Fruit fly (Drosophila melanogaster) whole organism, embryonic: ENCODE data around the gene CG44044.

Source experiments
- BEAF-32 ChIP-seq: fragments of 200-800 bp; sonication (Bioruptor generic); optimal IDR thresholded peaks from 3 replicates; lab custom pipeline; 2017; ENCODE audit warnings: missing biosample characterization, missing genetic modification characterization, mild to moderate bottlenecking, moderate library complexity, missing genetic modification reagents
- CG10431 ChIP-seq: fragments of 200-800 bp; sonication (Bioruptor generic); optimal IDR thresholded peaks from 3 replicates; lab custom pipeline; 2018; ENCODE audit warnings: missing biosample characterization, mild to moderate bottlenecking, missing genetic modification characterization
- CG10654 ChIP-seq: fragments of 200-800 bp; sonication (Bioruptor generic); optimal IDR thresholded peaks from 2 replicates; lab custom pipeline; 2016; ENCODE audit warnings: missing biosample characterization, missing genetic modification characterization
- CG14441 ChIP-seq: fragments of 200-800 bp; sonication (Bioruptor generic); IDR thresholded peaks from 2 replicates; pipeline ENCODE4 v1.3.6; 2022; ENCODE audit warnings: missing biosample characterization, missing genetic modification characterization
- CG14860 ChIP-seq: fragments of 200-800 bp; sonication (Bioruptor generic); IDR thresholded peaks from 3 replicates; pipeline ENCODE4 v1.3.6; 2022; ENCODE audit warnings: missing biosample characterization, missing genetic modification characterization; ENCODE audit not compliant: partially characterized antibody
- CG1602 ChIP-seq: fragments of 200-800 bp; sonication (Bioruptor generic); optimal IDR thresholded peaks from 3 replicates; lab custom pipeline; 2016; ENCODE audit warnings: missing biosample characterization, missing genetic modification characterization
- CG1647 ChIP-seq: fragments of 200-800 bp; sonication (Bioruptor generic); optimal IDR thresholded peaks from 3 replicates; lab custom pipeline; 2016; ENCODE audit warnings: missing biosample characterization, missing genetic modification characterization
- CG16813 ChIP-seq: fragments of 200-800 bp; sonication (Bioruptor generic); IDR thresholded peaks from 3 replicates; pipeline ENCODE4 v1.3.6; 2022; ENCODE audit warnings: missing biosample characterization, missing genetic modification characterization; ENCODE audit not compliant: partially characterized antibody
- CG17186 ChIP-seq: fragments of 200-800 bp; sonication (Bioruptor generic); optimal IDR thresholded peaks from 3 replicates; lab custom pipeline; 2017; ENCODE audit warnings: missing biosample characterization, missing genetic modification reagents, missing genetic modification characterization
- CG17328 ChIP-seq: fragments of 200-800 bp; sonication (Bioruptor generic); IDR thresholded peaks from 2 replicates; pipeline ENCODE4 v1.3.6; 2022; ENCODE audit warnings: missing biosample characterization, missing genetic modification characterization
- CG17359 ChIP-seq: fragments of 200-800 bp; sonication (Bioruptor generic); optimal IDR thresholded peaks from 3 replicates; lab custom pipeline; 2018; ENCODE audit warnings: missing biosample characterization, mild to moderate bottlenecking, missing genetic modification characterization, moderate library complexity
- CG17829 ChIP-seq: fragments of 200-800 bp; optimal IDR thresholded peaks from 2 replicates; lab custom pipeline; 2019; ENCODE audit warnings: missing biosample characterization, mild to moderate bottlenecking, missing genetic modification characterization, moderate library complexity
- CG2678 ChIP-seq: fragments of 200-800 bp; sonication (Bioruptor generic); optimal IDR thresholded peaks from 3 replicates; lab custom pipeline; 2019; ENCODE audit warnings: missing biosample characterization, mild to moderate bottlenecking, missing genetic modification characterization, moderate library complexity
- CG42726 ChIP-seq: fragments of 200-800 bp; sonication (Bioruptor generic); IDR thresholded peaks from 2 replicates; pipeline ENCODE4 v1.3.6; 2022; ENCODE audit warnings: missing biosample characterization, missing genetic modification characterization; ENCODE audit not compliant: partially characterized antibody
- CG6791 ChIP-seq: fragments of 200-800 bp; sonication (Bioruptor generic); IDR thresholded peaks from 3 replicates; pipeline ENCODE4 v1.3.6; 2022; ENCODE audit warnings: missing biosample characterization, missing genetic modification characterization; ENCODE audit not compliant: partially characterized antibody
- CG7987 ChIP-seq: fragments of 200-800 bp; sonication (Bioruptor generic); optimal IDR thresholded peaks from 2 replicates; lab custom pipeline; 2018; ENCODE audit warnings: missing biosample characterization, mild to moderate bottlenecking, missing genetic modification characterization, moderate library complexity
- CG9876 ChIP-seq: fragments of 200-800 bp; sonication (Bioruptor generic); optimal IDR thresholded peaks from 2 replicates; lab custom pipeline; 2016; ENCODE audit warnings: missing biosample characterization, missing genetic modification characterization
- CHES-1-like ChIP-seq: fragments of 200-800 bp; sonication (Bioruptor generic); optimal IDR thresholded peaks from 2 replicates; lab custom pipeline; 2016; ENCODE audit warnings: missing biosample characterization, missing genetic modification characterization
- CTCF ChIP-seq: fragments of 200-800 bp; sonication (Bioruptor generic); optimal IDR thresholded peaks from 2 replicates; lab custom pipeline; 2017; ENCODE audit warnings: missing biosample characterization, mild to moderate bottlenecking, missing genetic modification characterization, moderate library complexity
- CkIIα-i1 ChIP-seq: fragments of 200-800 bp; sonication (Bioruptor generic); IDR thresholded peaks from 2 replicates; pipeline ENCODE4 v1.3.6; 2022; ENCODE audit warnings: missing biosample characterization, missing genetic modification characterization
- Dip3 ChIP-seq: fragments of 200-800 bp; sonication (Bioruptor generic); optimal IDR thresholded peaks from 3 replicates; lab custom pipeline; 2016; ENCODE audit warnings: missing biosample characterization, missing genetic modification characterization
- Doc3 ChIP-seq: fragments of 200-800 bp; sonication (Bioruptor generic); IDR thresholded peaks from 3 replicates; pipeline ENCODE4 v1.3.6; 2022; ENCODE audit warnings: missing biosample characterization, missing genetic modification characterization; ENCODE audit not compliant: partially characterized antibody
- Dp ChIP-seq: fragments of 200-800 bp; sonication (Bioruptor generic); optimal IDR thresholded peaks from 2 replicates; lab custom pipeline; 2018; ENCODE audit warnings: missing biosample characterization, mild to moderate bottlenecking, missing genetic modification characterization, moderate library complexity
- E2f2 ChIP-seq: fragments of 200-800 bp; sonication (Bioruptor generic); IDR thresholded peaks from 2 replicates; pipeline ENCODE4 v1.3.6; 2022; ENCODE audit warnings: missing biosample characterization, missing genetic modification characterization
- Ets97D ChIP-seq: fragments of 200-800 bp; sonication (Bioruptor generic); optimal IDR thresholded peaks from 3 replicates; lab custom pipeline; 2016; ENCODE audit warnings: missing biosample characterization, missing genetic modification characterization
- HmgD ChIP-seq: fragments of 200-800 bp; sonication (Bioruptor generic); optimal IDR thresholded peaks from 3 replicates; lab custom pipeline; 2016; ENCODE audit warnings: missing biosample characterization, missing genetic modification characterization
- HmgZ ChIP-seq: fragments of 200-800 bp; sonication (Bioruptor generic); optimal IDR thresholded peaks from 2 replicates; lab custom pipeline; 2018; ENCODE audit warnings: missing biosample characterization, mild to moderate bottlenecking, missing genetic modification characterization
- Hr78 ChIP-seq, 2 experiments: fragments of 200-800 bp in 1 of 2; fragments of >200 bp in 1 of 2; sonication (Bioruptor generic) in 1 of 2; optimal IDR thresholded peaks; 2 replicates each; lab custom pipeline; 2017 to 2019; ENCODE audit warnings: missing biosample characterization in 2 of 2, missing genetic modification characterization in 2 of 2, mild to moderate bottlenecking in 1 of 2, moderate library complexity in 1 of 2
- Lhr ChIP-seq: fragments of 200-800 bp; sonication (Bioruptor generic); optimal IDR thresholded peaks from 3 replicates; lab custom pipeline; 2017; ENCODE audit warnings: mild to moderate bottlenecking, missing biosample characterization, missing genetic modification reagents, missing genetic modification characterization
- Mad ChIP-seq: fragments of 200-800 bp; sonication (Bioruptor generic); optimal IDR thresholded peaks from 2 replicates; lab custom pipeline; 2016; ENCODE audit warnings: missing biosample characterization, missing genetic modification characterization
- Myb ChIP-seq: fragments of 200-800 bp; sonication (Bioruptor generic); optimal IDR thresholded peaks from 2 replicates; lab custom pipeline; 2016; ENCODE audit warnings: missing biosample characterization, missing genetic modification characterization
- Oli ChIP-seq: fragments of 200-800 bp; sonication (Bioruptor generic); optimal IDR thresholded peaks from 2 replicates; lab custom pipeline; 2018; ENCODE audit warnings: missing biosample characterization, mild to moderate bottlenecking, missing genetic modification characterization, moderate library complexity
- Sry-δ ChIP-seq: fragments of 200-800 bp; sonication (Bioruptor generic); optimal IDR thresholded peaks from 2 replicates; lab custom pipeline; 2016; ENCODE audit warnings: missing biosample characterization, missing genetic modification characterization
- Xbp1 ChIP-seq: fragments of 200-800 bp; sonication (Bioruptor generic); optimal IDR thresholded peaks from 3 replicates; lab custom pipeline; 2016; ENCODE audit warnings: missing biosample characterization, mild to moderate bottlenecking, missing genetic modification characterization
- bbx ChIP-seq: fragments of 200-800 bp; sonication (Bioruptor generic); IDR thresholded peaks from 2 replicates; pipeline ENCODE4 v1.3.6; 2022; ENCODE audit warnings: missing biosample characterization, missing genetic modification characterization; ENCODE audit not compliant: partially characterized antibody
- chinmo ChIP-seq: fragments of 200-800 bp; sonication (Bioruptor generic); IDR thresholded peaks from 4 replicates; pipeline ENCODE4 v1.3.6; 2022; ENCODE audit warnings: missing biosample characterization, missing genetic modification characterization; ENCODE audit not compliant: partially characterized antibody
- corto ChIP-seq: fragments of 200-800 bp; sonication (Bioruptor generic); optimal IDR thresholded peaks from 2 replicates; lab custom pipeline; 2016; ENCODE audit warnings: missing biosample characterization, mild to moderate bottlenecking, missing genetic modification characterization, moderate library complexity
- gfzf ChIP-seq: fragments of 200-800 bp; sonication (Bioruptor generic); optimal IDR thresholded peaks from 2 replicates; lab custom pipeline; 2016; ENCODE audit warnings: missing biosample characterization, mild to moderate bottlenecking, missing genetic modification characterization, moderate library complexity
- gro ChIP-seq: fragments of 200-800 bp; sonication (Bioruptor generic); optimal IDR thresholded peaks from 2 replicates; lab custom pipeline; 2016; ENCODE audit warnings: missing biosample characterization, missing genetic modification characterization
- hbn ChIP-seq: fragments of 200-800 bp; sonication (Bioruptor generic); IDR thresholded peaks from 2 replicates; pipeline ENCODE4 v1.3.6; 2022; ENCODE audit warnings: missing biosample characterization, missing genetic modification characterization; ENCODE audit not compliant: partially characterized antibody
- inv ChIP-seq: fragments of 200-800 bp; sonication (Bioruptor generic); IDR thresholded peaks from 2 replicates; pipeline ENCODE4 v1.3.6; 2022; ENCODE audit warnings: missing biosample characterization, missing genetic modification characterization; ENCODE audit not compliant: partially characterized antibody
- jing ChIP-seq: fragments of 200-800 bp; sonication (Bioruptor generic); optimal IDR thresholded peaks from 2 replicates; lab custom pipeline; 2018; ENCODE audit warnings: missing biosample characterization, mild to moderate bottlenecking, missing genetic modification characterization
- ken ChIP-seq: fragments of 200-800 bp; sonication (Bioruptor generic); IDR thresholded peaks from 3 replicates; pipeline ENCODE4 v1.3.6; 2022; ENCODE audit warnings: missing biosample characterization, missing genetic modification characterization
- knrl ChIP-seq: fragments of 200-800 bp; sonication (Bioruptor generic); IDR thresholded peaks from 3 replicates; pipeline ENCODE4 v1.3.6; 2022; ENCODE audit warnings: missing biosample characterization, missing genetic modification characterization; ENCODE audit not compliant: partially characterized antibody
- lmd ChIP-seq: fragments of 200-800 bp; sonication (Bioruptor generic); IDR thresholded peaks from 2 replicates; pipeline ENCODE4 v1.3.6; 2022; ENCODE audit warnings: missing biosample characterization, missing genetic modification characterization
- sens ChIP-seq: fragments of 200-800 bp; sonication (Bioruptor generic); peaks from one replicate; lab custom pipeline; 2016; ENCODE audit warnings: missing biosample characterization, missing genetic modification characterization
- sr ChIP-seq: fragments of 200-800 bp; sonication (Bioruptor generic); IDR thresholded peaks from 3 replicates; pipeline ENCODE4 v1.3.6; 2022; ENCODE audit warnings: missing biosample characterization, missing genetic modification characterization
- vvl ChIP-seq: fragments of 200-800 bp; sonication (Bioruptor generic); IDR thresholded peaks from 2 replicates; pipeline ENCODE4 v1.3.6; 2022; ENCODE audit warnings: missing biosample characterization, missing genetic modification characterization
- wdn ChIP-seq: fragments of 200-800 bp; sonication (Bioruptor generic); IDR thresholded peaks from 2 replicates; pipeline ENCODE4 v1.3.6; 2022; ENCODE audit warnings: missing biosample characterization, missing genetic modification characterization
- yki ChIP-seq: fragments of >200 bp; optimal IDR thresholded peaks from 3 replicates; lab custom pipeline; 2018

The CG44044 gene

DNA sequence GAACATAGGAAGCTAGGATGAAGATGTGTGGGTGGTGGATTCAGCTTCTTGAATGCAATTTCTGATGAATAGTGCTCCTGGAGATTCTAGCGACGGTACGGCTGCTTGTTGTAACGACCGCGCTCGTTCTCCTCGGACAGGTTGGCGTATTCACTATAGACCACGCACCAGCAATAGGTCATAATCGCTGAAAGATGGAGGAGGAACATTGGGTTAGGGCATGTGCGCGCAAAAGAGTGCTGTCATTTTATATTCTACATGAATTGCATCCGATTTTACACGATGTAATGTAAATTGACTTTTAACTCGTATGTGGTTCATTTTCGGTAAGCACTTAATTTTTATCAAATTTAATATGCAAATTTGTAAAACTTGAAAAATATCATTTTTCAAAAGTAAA, 29.4 kb downstream of the CG44044 start (continued):
- TF ChIP-seq lmd (GFP tag; lab: Robert Waterston, UW) (no peak), ken (no peak), knrl (GFP tag; lab: Robert Waterston, UW) (peak; percentile 42; the same call in 1 of the 3 replicates), sr (0 out of 3 replicates have a peak, but pooled peaks have one; percentile 7), CG14441 (GFP tag; lab: Robert Waterston, UW) (no peak), Ets97D (GFP tag; lab: Kevin White, UChicago) (peak; percentile 2), wdn (no peak), Hr78 (GFP tag; optimal IDR thresholded peaks at IDR 0.05; lab: Kevin White, UChicago) (peak in 1 of 2 experiments; percentile 77), sens (peak; percentile 43), CG10431 (GFP tag; lab: Kevin White, UChicago) (no peak), vvl (GFP tag; lab: Robert Waterston, UW) (peak; percentile 41; the same call in 1 of the 2 replicates), CG9876 (GFP tag; lab: Kevin White, UChicago) (no peak), CG10654 (GFP tag; lab: Kevin White, UChicago) (no peak), CG6791 (peak; percentile 73), CG1647 (GFP tag; lab: Kevin White, UChicago) (no peak), inv (GFP tag; lab: Robert Waterston, UW) (no peak), gfzf (GFP tag; lab: Kevin White, UChicago) (peak; percentile 18), CG42726 (GFP tag; lab: Robert Waterston, UW) (peak; percentile 58; the same call in 1 of the 2 replicates), corto (no peak), Sry-δ (GFP tag; lab: Kevin White, UChicago) (peak; percentile 36), chinmo (GFP tag; lab: Robert Waterston, UW) (0 out of 4 replicates have a peak, but pooled peaks have one; percentile 32), BEAF-32 (GFP tag; lab: Kevin White, UChicago) (peak; percentile 31), Xbp1 (GFP tag; lab: Kevin White, UChicago) (peak; percentile 6), CTCF (GFP tag; lab: Kevin White, UChicago) (peak; percentile 85), Doc3 (GFP tag; lab: Robert Waterston, UW) (no peak), Oli (no peak), CG17829 (tag; lab: Kevin White, UChicago) (peak; percentile 9), CG1602 (GFP tag; lab: Kevin White, UChicago) (no peak), CG7987 (GFP tag; lab: Kevin White, UChicago) (peak; percentile 11), Myb (GFP tag; lab: Kevin White, UChicago) (peak; percentile 21), CHES-1-like (no peak), gro (GFP tag; lab: Kevin White, UChicago) (no peak), CG14860 (GFP tag; lab: Robert Waterston, UW) (0 out of 3 replicates have a peak, but pooled peaks have one; percentile 15), E2f2 (GFP tag; lab: Robert Waterston, UW) (peak; percentile 16; the same call in 1 of the 2 replicates), CG17359 (tag; lab: Kevin White, UChicago) (no peak), hbn (0 out of 2 replicates have a peak, but pooled peaks have one; percentile 3), CG17186 (no peak), Lhr (GFP tag; lab: Kevin White, UChicago) (peak; percentile 24), CG17328 (GFP tag; lab: Robert Waterston, UW) (no peak), CkIIα-i1 (GFP tag; lab: Robert Waterston, UW) (no peak), CG16813 (GFP tag; lab: Robert Waterston, UW) (peak; percentile 51; the same call in 2 of the 3 replicates), jing (GFP tag; lab: Kevin White, UChicago) (no peak), HmgD (GFP tag; lab: Kevin White, UChicago) (peak; percentile 68), HmgZ (tag; lab: Kevin White, UChicago) (peak; percentile 82), Dip3 (GFP tag; lab: Kevin White, UChicago) (peak; percentile 0), yki (lab: Kevin White, UChicago) (no peak), Mad (no peak), CG2678 (tag; lab: Kevin White, UChicago) (no peak), Dp (GFP tag; lab: Kevin White, UChicago) (peak; percentile 10), bbx (peak; percentile 21; the same call in 1 of the 2 replicates)
